Worm (Caenorhabditis elegans): Measurements from ENCODE around the gene C17F4.12.

- TF ChIP-seq B0310.2 (tag; optimal IDR thresholded peaks at IDR 0.05) (no peak), tra-4 (tag; optimal IDR thresholded peaks at IDR 0.05) (no peak), hmg-4 (GFP tag; optimal IDR thresholded peaks at IDR 0.05) (no peak), sea-1 (GFP tag; conservative IDR thresholded peaks at IDR 0.05) (no peak), ets-7 (tag; optimal IDR thresholded peaks at IDR 0.05) (no peak), ama-1 (optimal IDR thresholded peaks at IDR 0.05) (no peak), hnd-1 (tag; optimal IDR thresholded peaks at IDR 0.05) (no peak), hmbx-1 (tag; optimal IDR thresholded peaks at IDR 0.05) (no peak)
Measured at ce11 chrII:3225780-3226179, 18.2 kb downstream of the C17F4.12 start, which contains the start of gene ZC239.17.
